Fruit fly (Drosophila melanogaster): ENCODE results near the gene CG31975.

The CG31975 gene

DNA sequence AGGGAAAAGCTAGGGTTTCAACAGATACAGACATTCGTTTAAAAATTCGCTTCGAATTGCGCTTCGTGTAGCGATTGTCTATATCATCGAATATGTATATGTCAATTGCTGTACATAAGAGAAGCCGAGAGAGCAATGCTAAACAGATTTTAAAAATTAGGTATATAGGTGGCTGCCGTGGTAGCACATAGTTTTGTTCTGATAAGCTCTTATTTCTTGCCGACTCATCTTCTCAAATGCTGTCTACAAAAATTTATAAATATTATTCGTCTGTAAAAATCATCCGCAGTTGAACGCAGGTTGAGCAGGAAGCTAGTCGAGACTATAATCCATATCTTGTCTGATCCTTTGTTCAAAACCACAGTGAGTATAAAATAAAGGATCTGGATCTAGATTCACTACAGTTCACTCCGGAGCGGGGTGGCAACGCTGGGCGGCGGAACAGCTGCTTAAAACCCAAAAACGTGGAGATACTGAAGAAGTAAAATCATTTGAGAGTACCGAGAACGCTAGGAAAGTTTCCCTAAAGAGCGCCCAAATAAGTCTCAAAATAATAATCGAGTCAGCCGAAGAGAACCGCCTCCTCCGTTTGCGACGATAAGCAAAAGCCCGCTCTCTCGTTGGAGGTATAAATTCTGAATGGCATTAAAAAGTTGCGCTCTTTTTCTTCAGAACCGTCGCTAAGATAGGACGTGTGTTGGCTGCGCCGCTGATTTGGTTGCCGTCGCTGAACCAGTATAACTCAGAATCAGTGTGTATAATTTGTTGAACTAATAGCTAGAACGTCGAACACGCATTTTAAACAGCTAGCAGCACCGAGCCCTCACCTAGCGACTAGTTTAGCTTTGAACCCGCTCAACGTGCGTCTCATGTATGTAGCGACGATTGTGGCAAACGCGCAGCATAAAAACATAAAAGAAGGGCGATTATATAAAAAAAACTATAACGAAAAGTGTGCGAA, 33.0 kb downstream of the CG31975 start (continued):
- peak; percentile 34 for TF ChIP-seq cwo (GFP tag; optimal IDR thresholded peaks at IDR 0.05)
- peak; percentile 24 for TF ChIP-seq Ets97D (GFP tag; optimal IDR thresholded peaks at IDR 0.05)
- peak; percentile 87 for TF ChIP-seq CG11695 (GFP tag; IDR thresholded peaks at IDR 0.05)
- TF ChIP-seq z (GFP tag; IDR thresholded peaks at IDR 0.05): peak; percentile 77
- peak; percentile 58 for TF ChIP-seq rib (GFP tag; IDR thresholded peaks at IDR 0.05)
- peak; percentile 4 for TF ChIP-seq sens (GFP tag)
- no peak for TF ChIP-seq Dip2 (GFP tag; IDR thresholded peaks at IDR 0.05)
- no peak for TF ChIP-seq CG10147 (GFP tag; optimal IDR thresholded peaks at IDR 0.05)
- TF ChIP-seq CG10431 (GFP tag; optimal IDR thresholded peaks at IDR 0.05): peak; percentile 90
- TF ChIP-seq Max (GFP tag; optimal IDR thresholded peaks at IDR 0.05): peak; percentile 31
- peak; percentile 85 for TF ChIP-seq abd-A (tag; optimal IDR thresholded peaks at IDR 0.05)
- peak; percentile 99 for TF ChIP-seq CG15514 (GFP tag; optimal IDR thresholded peaks at IDR 0.05)
- TF ChIP-seq mld (GFP tag; IDR thresholded peaks at IDR 0.05; ENCODE audit: partially characterized antibody): no peak
- TF ChIP-seq CG2678 (tag; optimal IDR thresholded peaks at IDR 0.05): no peak
- 0 out of 3 replicates have a peak, but pooled peaks have one; percentile 23 for TF ChIP-seq HLH4C (GFP tag; IDR thresholded peaks at IDR 0.05; ENCODE audit: partially characterized antibody)
- TF ChIP-seq CG42726 (GFP tag; IDR thresholded peaks at IDR 0.05; ENCODE audit: partially characterized antibody): peak; percentile 49; the same call in 1 of the 2 replicates
- peak; percentile 16 for TF ChIP-seq CG14710 (tag; optimal IDR thresholded peaks at IDR 0.05)
- peak; percentile 87 to 95 for TF ChIP-seq Trl (optimal IDR thresholded peaks at IDR 0.05)
- no peak for TF ChIP-seq Trl (GFP tag; optimal IDR thresholded peaks at IDR 0.05)
- no peak for TF ChIP-seq gfzf (GFP tag; optimal IDR thresholded peaks at IDR 0.05)
- peak; percentile 16 for TF ChIP-seq CG30020 (tag; optimal IDR thresholded peaks at IDR 0.05)
- TF ChIP-seq mirr (GFP tag; optimal IDR thresholded peaks at IDR 0.05): peak; percentile 81
- peak; percentile 71 for TF ChIP-seq CG6765 (GFP tag; optimal IDR thresholded peaks at IDR 0.05)
- peak; percentile 60 for TF ChIP-seq Hand (GFP tag; optimal IDR thresholded peaks at IDR 0.05)
- TF ChIP-seq CG9932 (GFP tag; IDR thresholded peaks at IDR 0.05): 0 out of 2 replicates have a peak, but pooled peaks have one; percentile 29
- TF ChIP-seq chinmo (GFP tag; IDR thresholded peaks at IDR 0.05; ENCODE audit: partially characterized antibody): peak; percentile 88; the same call in 2 of the 4 replicates
- peak; percentile 52; the same call in 1 of the 2 replicates for TF ChIP-seq Adf1 (GFP tag; IDR thresholded peaks at IDR 0.05)
- TF ChIP-seq Rfx (GFP tag; IDR thresholded peaks at IDR 0.05): peak; percentile 44; the same call in 1 of the 2 replicates
- TF ChIP-seq Lpt (GFP tag; optimal IDR thresholded peaks at IDR 0.05): no peak
- TF ChIP-seq hb (GFP tag; IDR thresholded peaks at IDR 0.05; ENCODE audit: partially characterized antibody): no peak
- TF ChIP-seq pfk (GFP tag; optimal IDR thresholded peaks at IDR 0.05): peak; percentile 10
- TF ChIP-seq CG9727 (GFP tag; optimal IDR thresholded peaks at IDR 0.05): peak; percentile 38
- no peak for TF ChIP-seq gem (tag; optimal IDR thresholded peaks at IDR 0.05)
- TF ChIP-seq schlank (tag; optimal IDR thresholded peaks at IDR 0.05): no peak
- peak; percentile 7 for TF ChIP-seq PHDP (tag; optimal IDR thresholded peaks at IDR 0.05)
- no peak for TF ChIP-seq CG5953 (GFP tag; IDR thresholded peaks at IDR 0.05)
- TF ChIP-seq CG13894 (tag; optimal IDR thresholded peaks at IDR 0.05): peak; percentile 80
- TF ChIP-seq CG32767 (GFP tag; IDR thresholded peaks at IDR 0.05): no peak
- peak; percentile 17 for TF ChIP-seq CG15601 (tag; optimal IDR thresholded peaks at IDR 0.05)
- TF ChIP-seq pros (GFP tag; optimal IDR thresholded peaks at IDR 0.05): peak; percentile 82
- TF ChIP-seq trem (tag; optimal IDR thresholded peaks at IDR 0.05): peak; percentile 31
- TF ChIP-seq HHEX (GFP tag; optimal IDR thresholded peaks at IDR 0.05): peak; percentile 8
- TF ChIP-seq Med (GFP tag): peak; percentile 79
- peak; percentile 64 for TF ChIP-seq CG13296 (GFP tag; optimal IDR thresholded peaks at IDR 0.05)
- TF ChIP-seq CG17802 (tag; optimal IDR thresholded peaks at IDR 0.05): no peak
- TF ChIP-seq salm (tag; optimal IDR thresholded peaks at IDR 0.05): peak; percentile 8
- no peak for TF ChIP-seq twi (tag; optimal IDR thresholded peaks at IDR 0.05)
